Fruit fly (Drosophila melanogaster): ENCODE data around the gene CRAT.
A peak's percentile ranks its signal among the peaks of the same experiment; 100 is the strongest.

CRAT gene

DNA sequence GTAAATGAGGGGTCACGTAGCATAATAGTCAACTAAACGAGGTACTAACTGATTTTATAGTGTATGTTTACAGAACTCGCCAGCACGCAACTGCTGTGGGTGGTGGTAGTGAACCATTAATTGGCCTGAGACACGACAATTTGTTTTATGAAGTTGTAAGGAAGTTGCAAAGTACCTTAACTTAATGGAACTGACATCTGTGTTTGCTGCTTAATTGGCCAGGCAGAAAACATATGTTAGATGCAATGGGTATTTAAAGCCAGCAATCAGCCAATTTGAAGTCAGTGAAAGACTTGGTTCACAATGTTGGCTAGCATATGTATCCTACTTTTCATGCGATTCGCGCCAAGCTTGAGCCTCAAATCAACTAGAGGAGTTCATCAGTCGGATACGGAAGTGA is 34.2 kb downstream of the CRAT start, which contains the start of gene CG17917:
Gene CG17917, plus strand, starts transcription at position 301 of the 400 bp plus-strand sequence.
- no peak for TF ChIP-seq CG34367 (tag; optimal IDR thresholded peaks at IDR 0.05)
- no peak for TF ChIP-seq CG8159 (tag; optimal IDR thresholded peaks at IDR 0.05)
- TF ChIP-seq rn (GFP tag; IDR thresholded peaks at IDR 0.05) = no peak
- TF ChIP-seq D1 (tag; optimal IDR thresholded peaks at IDR 0.05) = no peak
- no peak for TF ChIP-seq Ets98B (GFP tag; IDR thresholded peaks at IDR 0.05)
- no peak for TF ChIP-seq Pif1B (GFP tag; optimal IDR thresholded peaks at IDR 0.05)
- no peak for TF ChIP-seq CG32121 (GFP tag; IDR thresholded peaks at IDR 0.05)
- TF ChIP-seq Pif1A (GFP tag; optimal IDR thresholded peaks at IDR 0.05) = no peak
- no peak for TF ChIP-seq fd96Ca (GFP tag; IDR thresholded peaks at IDR 0.05)
- no peak for TF ChIP-seq CG12605 (GFP tag; IDR thresholded peaks at IDR 0.05)
- no peak for TF ChIP-seq EcR (GFP tag; optimal IDR thresholded peaks at IDR 0.05)
- TF ChIP-seq CG10348 (GFP tag; IDR thresholded peaks at IDR 0.05) = no peak
- no peak for TF ChIP-seq CG14655 (GFP tag; optimal IDR thresholded peaks at IDR 0.05)
- no peak for TF ChIP-seq CG17806 (tag; optimal IDR thresholded peaks at IDR 0.05)
- TF ChIP-seq CG8301 (tag; optimal IDR thresholded peaks at IDR 0.05) = no peak

DNA sequence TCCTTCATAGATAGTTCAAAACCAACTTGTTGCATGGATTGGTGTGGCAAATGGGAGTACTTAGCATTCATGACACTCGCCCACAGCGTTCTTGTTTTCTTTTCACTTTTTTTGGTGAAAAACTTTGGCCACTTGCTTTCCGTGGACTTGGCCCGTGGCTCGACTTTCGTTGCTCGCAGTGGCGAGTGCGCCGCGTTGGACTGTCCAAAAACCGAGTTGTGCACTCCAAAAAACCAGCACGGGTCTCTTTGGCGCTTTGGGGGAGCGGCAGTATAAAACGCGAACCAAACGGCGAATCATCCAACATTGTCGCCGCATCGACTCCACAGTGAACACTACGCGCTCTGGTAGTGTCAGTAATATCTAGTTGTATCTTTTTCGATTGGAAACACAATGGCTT is 36.0 kb downstream of the CRAT start, which contains the start of gene Osi20:
Gene Osi20, plus strand, starts transcription at position 301 of the 400 bp plus-strand sequence.
- no peak for TF ChIP-seq Pif1B (GFP tag; optimal IDR thresholded peaks at IDR 0.05)
- TF ChIP-seq CG17806 (tag; optimal IDR thresholded peaks at IDR 0.05) = no peak
- TF ChIP-seq CG15710 (tag; optimal IDR thresholded peaks at IDR 0.05) = no peak
- TF ChIP-seq CG14655 (GFP tag; optimal IDR thresholded peaks at IDR 0.05) = no peak
- TF ChIP-seq D1 (tag; optimal IDR thresholded peaks at IDR 0.05) = no peak

dm6 chr3R:6337397-6337796 is 38.4 kb downstream of the CRAT start:
- TF ChIP-seq rn (GFP tag; IDR thresholded peaks at IDR 0.05) (no peak), CG8159 (tag; optimal IDR thresholded peaks at IDR 0.05) (no peak), CG8301 (tag; optimal IDR thresholded peaks at IDR 0.05) (no peak), CG32121 (GFP tag; IDR thresholded peaks at IDR 0.05) (no peak), Pif1B (GFP tag; optimal IDR thresholded peaks at IDR 0.05) (no peak), D1 (tag; optimal IDR thresholded peaks at IDR 0.05) (no peak), CG17806 (tag; optimal IDR thresholded peaks at IDR 0.05) (no peak), fd96Ca (GFP tag; IDR thresholded peaks at IDR 0.05) (no peak), CG34367 (tag; optimal IDR thresholded peaks at IDR 0.05) (no peak), Ets98B (GFP tag; IDR thresholded peaks at IDR 0.05) (no peak), CG14655 (GFP tag; optimal IDR thresholded peaks at IDR 0.05) (no peak), CG9948 (tag; optimal IDR thresholded peaks at IDR 0.05) (no peak), gl (tag; optimal IDR thresholded peaks at IDR 0.05) (no peak), CG13204 (GFP tag; optimal IDR thresholded peaks at IDR 0.05) (no peak), Snoo (tag; optimal IDR thresholded peaks at IDR 0.05) (no peak), CG10348 (GFP tag; IDR thresholded peaks at IDR 0.05) (no peak), EcR (GFP tag; optimal IDR thresholded peaks at IDR 0.05) (no peak)

DNA sequence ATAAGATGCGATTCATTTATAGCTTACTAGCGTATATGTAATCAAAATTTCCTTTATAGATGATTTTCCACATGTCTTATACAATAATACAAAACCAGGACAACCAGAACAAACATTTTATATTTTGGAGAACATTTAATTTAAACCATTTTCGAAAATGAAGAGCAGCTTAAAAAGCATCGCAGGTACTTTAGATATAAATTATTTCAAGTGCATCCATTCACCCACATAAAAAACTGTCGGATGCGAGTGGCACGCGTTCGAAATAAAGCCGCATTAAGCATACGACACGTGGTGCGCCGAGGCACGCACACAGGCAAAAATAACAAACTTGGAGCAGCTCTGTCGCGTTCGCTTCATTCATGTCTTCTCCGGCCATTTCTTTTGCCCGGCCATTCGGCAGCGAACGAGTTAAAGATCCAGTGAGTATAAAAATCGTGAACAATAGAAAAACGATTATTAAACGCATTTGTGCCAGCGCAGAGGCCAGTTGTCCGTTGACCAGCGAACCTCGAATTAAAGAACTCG is 40.9 kb downstream of the CRAT start, which contains the start of gene Osi19:
Gene Osi19, plus strand, starts transcription at position 457 of the 528 bp plus-strand sequence.
- TF ChIP-seq D1 (tag; optimal IDR thresholded peaks at IDR 0.05) (peak; percentile 63), CG10348 (GFP tag; IDR thresholded peaks at IDR 0.05) (no peak)

DNA sequence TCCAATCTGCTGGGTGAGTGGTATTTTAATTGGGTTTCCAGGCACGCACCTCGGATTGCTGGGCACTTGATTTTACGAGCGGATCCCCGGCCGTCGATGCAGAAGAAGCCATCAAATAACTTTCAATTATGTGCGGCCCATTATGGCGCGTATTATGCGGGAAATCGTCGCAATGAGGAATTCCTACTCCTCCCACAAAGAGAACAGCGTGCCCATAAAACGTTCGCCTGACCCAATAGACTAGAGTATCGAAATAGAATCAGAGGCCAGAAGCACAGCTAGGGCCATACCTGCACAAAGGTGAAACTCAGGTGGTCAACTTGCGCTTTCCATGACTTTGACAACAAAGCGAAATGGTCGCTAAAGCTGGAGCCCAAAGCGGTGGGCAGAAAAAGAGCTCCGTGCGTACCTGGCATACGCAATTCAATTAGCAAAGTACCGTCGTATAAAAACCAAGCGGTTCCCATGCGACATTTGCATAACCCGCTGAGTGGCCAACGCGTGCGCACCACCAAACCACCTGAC is 46.0 kb downstream of the CRAT start, which contains the start of gene Osi18:
Gene Osi18, plus strand, starts transcription at position 475 of the 525 bp plus-strand sequence.
- TF ChIP-seq Pif1B (GFP tag; optimal IDR thresholded peaks at IDR 0.05) = no peak
- TF ChIP-seq CG13204 (GFP tag; optimal IDR thresholded peaks at IDR 0.05) = no peak
- no peak for TF ChIP-seq Snoo (tag; optimal IDR thresholded peaks at IDR 0.05)
- no peak for TF ChIP-seq CG8301 (tag; optimal IDR thresholded peaks at IDR 0.05)
- TF ChIP-seq CG34367 (tag; optimal IDR thresholded peaks at IDR 0.05) = no peak
- TF ChIP-seq CG17806 (tag; optimal IDR thresholded peaks at IDR 0.05) = no peak
- TF ChIP-seq CG4496 (GFP tag; IDR thresholded peaks at IDR 0.05) = no peak
- no peak for TF ChIP-seq gl (tag; optimal IDR thresholded peaks at IDR 0.05)
- TF ChIP-seq CG8159 (tag; optimal IDR thresholded peaks at IDR 0.05) = no peak
- TF ChIP-seq CG14655 (GFP tag; optimal IDR thresholded peaks at IDR 0.05) = no peak
- TF ChIP-seq CG12605 (GFP tag; IDR thresholded peaks at IDR 0.05) = no peak
- no peak for TF ChIP-seq Ets98B (GFP tag; IDR thresholded peaks at IDR 0.05)
- TF ChIP-seq rn (GFP tag; IDR thresholded peaks at IDR 0.05) = no peak
- no peak for TF ChIP-seq D1 (tag; optimal IDR thresholded peaks at IDR 0.05)
- TF ChIP-seq fd96Ca (GFP tag; IDR thresholded peaks at IDR 0.05) = no peak
- TF ChIP-seq CG9948 (tag; optimal IDR thresholded peaks at IDR 0.05) = no peak
- no peak for TF ChIP-seq CG10348 (GFP tag; IDR thresholded peaks at IDR 0.05)
